Worm (Caenorhabditis elegans): ENCODE measurements around the gene str-61.

ce11 chrV:16683359-16683758 lies 12.3 kb upstream of the str-61 start:
- no peak for TF ChIP-seq ama-1 (optimal IDR thresholded peaks at IDR 0.05)
- TF ChIP-seq nhr-77 (tag; optimal IDR thresholded peaks at IDR 0.05) = no peak
- TF ChIP-seq nhr-28 (tag; optimal IDR thresholded peaks at IDR 0.05) = no peak
- TF ChIP-seq dsc-1 (tag; optimal IDR thresholded peaks at IDR 0.05) = no peak
- no peak for TF ChIP-seq tbx-2 (tag; optimal IDR thresholded peaks at IDR 0.05)
- no peak for TF ChIP-seq pqm-1 (tag; optimal IDR thresholded peaks at IDR 0.05)
- TF ChIP-seq jun-1 (tag; optimal IDR thresholded peaks at IDR 0.05) = no peak
- TF ChIP-seq unc-62 (GFP tag; optimal IDR thresholded peaks at IDR 0.05) = no peak
- TF ChIP-seq mef-2 (tag; optimal IDR thresholded peaks at IDR 0.05) = no peak

All from whole organism, L1 larva.